Fruit fly (Drosophila melanogaster) whole organism, prepupa: ENCODE data around the gene CG42564.

Experiments used
- CG4318 ChIP-seq: fragments of 200-800 bp; sonication (Bioruptor generic); optimal IDR thresholded peaks from 3 replicates; lab custom pipeline; 2017; ENCODE audit warnings: missing biosample characterization, mild to moderate bottlenecking, missing genetic modification characterization
- CG9139 ChIP-seq: fragments of 200-800 bp; sonication (Bioruptor generic); optimal IDR thresholded peaks from 3 replicates; lab custom pipeline; 2017; ENCODE audit warnings: missing biosample characterization, mild to moderate bottlenecking, missing genetic modification characterization
- Eip78C ChIP-seq: fragments of 200-800 bp; sonication (Bioruptor generic); peaks from one replicate; lab custom pipeline; 2016; ENCODE audit warnings: missing biosample characterization, missing genetic modification characterization
- Sox14 ChIP-seq: fragments of 200-800 bp; sonication (Bioruptor generic); optimal IDR thresholded peaks from 3 replicates; lab custom pipeline; 2016; ENCODE audit warnings: missing biosample characterization, missing genetic modification characterization
- dac ChIP-seq: fragments of 200-800 bp; sonication (Bioruptor generic); optimal IDR thresholded peaks from 2 replicates; lab custom pipeline; 2017; ENCODE audit warnings: missing biosample characterization, mild to moderate bottlenecking, missing genetic modification characterization

- TF ChIP-seq Sox14 (GFP tag; lab: Kevin White, UChicago) (no peak), CG9139 (GFP tag; lab: Kevin White, UChicago) (no peak), CG4318 (GFP tag; lab: Kevin White, UChicago) (no peak), dac (GFP tag; lab: Kevin White, UChicago) (no peak), Eip78C (no peak)
These were observed 44.8 kb downstream of the CG42564 start for dm6 chr3R:6419103-6419502.
